Worm (Caenorhabditis elegans) whole organism, L3 larva: ENCODE measurements around the gene ceh-86.

Experiments used
- aly-2 ChIP-seq: fragments of 150-350 bp; optimal IDR thresholded peaks from 2 replicates; lab custom pipeline; 2014; ENCODE audit warnings: missing biosample characterization, missing genetic modification characterization
- nhr-28 ChIP-seq: fragments of 150-350 bp; optimal IDR thresholded peaks from 2 replicates; lab custom pipeline; 2014; ENCODE audit warnings: missing biosample characterization, missing genetic modification characterization
- pha-4 ChIP-seq: fragments of 150-350 bp; optimal IDR thresholded peaks from 2 replicates; lab custom pipeline; 2014; ENCODE audit warnings: missing biosample characterization, missing genetic modification reagents, missing genetic modification characterization
- sea-2 ChIP-seq: fragments of 150-350 bp; sonication (generic microtip); optimal IDR thresholded peaks from 4 replicates; lab custom pipeline; 2014; ENCODE audit warnings: missing biosample characterization, missing genetic modification reagents, missing genetic modification characterization
- unc-39 ChIP-seq: sonication (generic microtip); optimal IDR thresholded peaks from 4 replicates; lab custom pipeline; 2017; ENCODE audit warnings: missing biosample characterization, missing genetic modification characterization
- unc-62 ChIP-seq: fragments of 150-350 bp; sonication (generic microtip); optimal IDR thresholded peaks from 4 replicates; lab custom pipeline; 2014; ENCODE audit warnings: missing biosample characterization, missing genetic modification reagents, missing genetic modification characterization

DNA sequence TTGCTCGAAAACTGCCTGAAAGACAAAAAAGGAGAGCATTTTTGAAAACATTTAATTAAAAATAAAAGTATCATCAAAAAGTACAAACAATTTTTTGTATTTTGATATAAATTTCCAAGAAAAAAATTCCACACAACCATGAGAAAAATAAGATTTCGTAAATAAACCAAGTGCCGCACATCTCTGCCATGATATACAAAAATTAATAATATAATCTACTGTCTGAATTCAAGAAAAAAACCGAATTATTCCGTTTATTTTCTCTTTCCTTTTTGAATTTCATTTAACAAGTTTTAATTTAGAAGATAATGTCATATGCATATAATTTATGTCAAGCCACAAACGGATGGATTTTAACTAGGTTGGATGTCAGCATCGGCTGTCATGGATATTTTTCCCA lies 10.0 kb downstream of the ceh-86 start, which contains the start of gene F42G2.2:
- TF ChIP-seq sea-2 (GFP tag; lab: Kevin White, UChicago) (no peak), pha-4 (tag; lab: Kevin White, UChicago) (no peak), unc-62 (GFP tag; lab: Kevin White, UChicago) (no peak), unc-39 (no peak), aly-2 (no peak), nhr-28 (tag; lab: Kevin White, UChicago) (no peak)
